Comparison of ENCODE assay signal across 1 fruit fly cellular context in the genomic region with DNA sequence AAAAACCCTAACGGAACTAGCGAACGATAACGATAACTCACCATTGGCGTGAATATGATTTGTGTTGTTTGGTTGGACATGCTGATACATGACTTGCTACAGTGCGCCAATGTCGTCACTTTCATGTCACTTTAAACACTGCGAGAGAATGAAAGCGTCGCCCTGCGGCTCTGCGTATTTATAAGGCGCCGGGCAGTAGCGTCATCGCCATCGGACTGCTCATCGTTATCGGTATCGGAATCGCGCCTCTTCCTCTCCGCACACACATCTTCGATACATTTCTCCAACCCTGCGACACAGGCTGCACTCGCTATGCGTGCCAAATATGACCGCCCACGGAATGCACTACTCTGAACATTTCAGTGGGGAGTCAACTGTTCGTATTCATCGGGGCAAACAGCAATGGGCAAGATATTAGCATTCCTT.
TF ChIP-seq lines count a peak whose summit lies in the region.

A gene (minus strand): TSS at position 160 of the 426 bp plus-strand sequence.

TF ChIP-seq in whole organism, embryonic, 481 proteins besides CTCF, POLR2A, EP300 and RAD21 (continued from another document):
- TF ChIP-seq chinmo (GFP tag; IDR thresholded peaks at IDR 0.05; lab: Robert Waterston, UW; ENCODE audit: partially characterized antibody) (peak; percentile 67; the same call in 1 of the 4 replicates), ash1 (GFP tag; optimal IDR thresholded peaks at IDR 0.05; lab: Kevin White, UChicago) (no peak), pnt (GFP tag; optimal IDR thresholded peaks at IDR 0.05; lab: Kevin White, UChicago) (peak; percentile 60), Atf-2 (GFP tag; optimal IDR thresholded peaks at IDR 0.05; lab: Kevin White, UChicago) (peak; percentile 0), ro (GFP tag; IDR thresholded peaks at IDR 0.05; lab: Robert Waterston, UW) (no peak), zf30C (GFP tag; optimal IDR thresholded peaks at IDR 0.05; lab: Kevin White, UChicago) (no peak), CG30020 (tag; optimal IDR thresholded peaks at IDR 0.05; lab: Kevin White, UChicago) (no peak), CG16813 (GFP tag; IDR thresholded peaks at IDR 0.05; lab: Robert Waterston, UW; ENCODE audit: partially characterized antibody) (peak; percentile 74), trem (tag; optimal IDR thresholded peaks at IDR 0.05; lab: Kevin White, UChicago) (peak; percentile 9), CG32767 (GFP tag; IDR thresholded peaks at IDR 0.05; lab: Robert Waterston, UW) (0 out of 2 replicates have a peak, but pooled peaks have one; percentile 10), Rfx (GFP tag; IDR thresholded peaks at IDR 0.05; lab: Robert Waterston, UW) (peak; percentile 81), ind (GFP tag; optimal IDR thresholded peaks at IDR 0.05; lab: Kevin White, UChicago) (peak; percentile 53), CG10565 (GFP tag; optimal IDR thresholded peaks at IDR 0.05; lab: Kevin White, UChicago) (no peak), CG2875 (GFP tag; optimal IDR thresholded peaks at IDR 0.05; lab: Kevin White, UChicago) (no peak), sr (GFP tag; IDR thresholded peaks at IDR 0.05; lab: Robert Waterston, UW) (0 out of 3 replicates have a peak, but pooled peaks have one; percentile 50), CG6254 (GFP tag; optimal IDR thresholded peaks at IDR 0.05; lab: Kevin White, UChicago) (no peak), lola (GFP tag; optimal IDR thresholded peaks at IDR 0.05; lab: Kevin White, UChicago) (no peak), CG2129 (GFP tag; IDR thresholded peaks at IDR 0.05; lab: Robert Waterston, UW; ENCODE audit: partially characterized antibody) (0 out of 2 replicates have a peak, but pooled peaks have one; percentile 29), CG17328 (GFP tag; IDR thresholded peaks at IDR 0.05; lab: Robert Waterston, UW) (peak; percentile 47; the same call in 1 of the 2 replicates), eyg (GFP tag; optimal IDR thresholded peaks at IDR 0.05; lab: Kevin White, UChicago) (peak; percentile 56), cwo (GFP tag; optimal IDR thresholded peaks at IDR 0.05; lab: Kevin White, UChicago) (peak; percentile 7), CG32772 (GFP tag; IDR thresholded peaks at IDR 0.05; lab: Robert Waterston, UW) (peak; percentile 41; the same call in 1 of the 2 replicates), danr (GFP tag; IDR thresholded peaks at IDR 0.05; lab: Robert Waterston, UW) (no peak), sisA (GFP tag; IDR thresholded peaks at IDR 0.05; lab: Robert Waterston, UW) (peak; percentile 57), H15 (GFP tag; IDR thresholded peaks at IDR 0.05; lab: Robert Waterston, UW) (no peak; the same call in 2 of the 3 replicates), TFAM (GFP tag; optimal IDR thresholded peaks at IDR 0.05; lab: Kevin White, UChicago) (no peak), tna (GFP tag; IDR thresholded peaks at IDR 0.05; lab: Robert Waterston, UW; ENCODE audit: partially characterized antibody) (peak; percentile 84), GATAe (GFP tag; conservative IDR thresholded peaks at IDR 0.05; lab: Robert Waterston, UW) (no peak), gce (GFP tag; IDR thresholded peaks at IDR 0.05; lab: Robert Waterston, UW) (no peak), CG6854 (GFP tag; optimal IDR thresholded peaks at IDR 0.05; lab: Kevin White, UChicago) (no peak), CG14050 (GFP tag; IDR thresholded peaks at IDR 0.05; lab: Robert Waterston, UW) (0 out of 3 replicates have a peak, but pooled peaks have one; percentile 16), en (GFP tag; optimal IDR thresholded peaks at IDR 0.05; lab: Kevin White, UChicago) (no peak), Eip74EF (GFP tag; optimal IDR thresholded peaks at IDR 0.05; lab: Kevin White, UChicago) (no peak), Mrtf (GFP tag; IDR thresholded peaks at IDR 0.05; lab: Robert Waterston, UW) (peak; percentile 75), Nf-YC (tag; optimal IDR thresholded peaks at IDR 0.05; lab: Kevin White, UChicago) (no peak), CG9727 (GFP tag; optimal IDR thresholded peaks at IDR 0.05; lab: Kevin White, UChicago) (no peak), pfk (GFP tag; optimal IDR thresholded peaks at IDR 0.05; lab: Kevin White, UChicago) (no peak), CG13287 (GFP tag; IDR thresholded peaks at IDR 0.05; lab: Robert Waterston, UW; ENCODE audit: partially characterized antibody) (peak; percentile 73), PHDP (tag; optimal IDR thresholded peaks at IDR 0.05; lab: Kevin White, UChicago) (no peak), vnd (GFP tag; IDR thresholded peaks at IDR 0.05; lab: Robert Waterston, UW; ENCODE audit: partially characterized antibody) (peak; percentile 59), croc (GFP tag; conservative IDR thresholded peaks at IDR 0.05; lab: Robert Waterston, UW) (no peak), sna (GFP tag; IDR thresholded peaks at IDR 0.05; lab: Robert Waterston, UW; ENCODE audit: partially characterized antibody) (peak; percentile 61; the same call in 1 of the 2 replicates), gsb (GFP tag; IDR thresholded peaks at IDR 0.05; lab: Robert Waterston, UW) (no peak), CG17186 (GFP tag; optimal IDR thresholded peaks at IDR 0.05; lab: Kevin White, UChicago) (peak; percentile 74), CG11093 (GFP tag; IDR thresholded peaks at IDR 0.05; lab: Robert Waterston, UW) (peak; percentile 56; the same call in 1 of the 3 replicates), z (GFP tag; IDR thresholded peaks at IDR 0.05; lab: Robert Waterston, UW) (no peak), fru (optimal IDR thresholded peaks at IDR 0.05; lab: Kevin White, UChicago) (no peak), Chrac-16 (GFP tag; optimal IDR thresholded peaks at IDR 0.05; lab: Kevin White, UChicago) (peak; percentile 34), Side (GFP tag; optimal IDR thresholded peaks at IDR 0.05; lab: Kevin White, UChicago) (peak; percentile 34), unpg (GFP tag; optimal IDR thresholded peaks at IDR 0.05; lab: Kevin White, UChicago) (peak; percentile 23), dysf (GFP tag; IDR thresholded peaks at IDR 0.05; lab: Robert Waterston, UW) (peak; percentile 50; the same call in 1 of the 3 replicates), hb (GFP tag; IDR thresholded peaks at IDR 0.05; lab: Robert Waterston, UW; ENCODE audit: partially characterized antibody) (peak; percentile 87), chn (GFP tag; optimal IDR thresholded peaks at IDR 0.05; lab: Kevin White, UChicago) (peak; percentile 22), Vsx1 (GFP tag; optimal IDR thresholded peaks at IDR 0.05; lab: Kevin White, UChicago) (no peak), seq (GFP tag; IDR thresholded peaks at IDR 0.05; lab: Robert Waterston, UW) (no peak), CG3163 (GFP tag; optimal IDR thresholded peaks at IDR 0.05; lab: Kevin White, UChicago) (no peak), Oli (tag; optimal IDR thresholded peaks at IDR 0.05; lab: Kevin White, UChicago) (peak; percentile 22), CG8924 (tag; optimal IDR thresholded peaks at IDR 0.05; lab: Kevin White, UChicago) (no peak), CG11398 (GFP tag; optimal IDR thresholded peaks at IDR 0.05; lab: Kevin White, UChicago) (no peak), Neu2 (GFP tag; optimal IDR thresholded peaks at IDR 0.05; lab: Kevin White, UChicago; ENCODE audit: borderline replicate concordance) (peak; percentile 50), Atf3 (GFP tag; optimal IDR thresholded peaks at IDR 0.05; lab: Kevin White, UChicago) (peak; percentile 12), CkIIα-i1 (GFP tag; IDR thresholded peaks at IDR 0.05; lab: Robert Waterston, UW) (no peak), eve (GFP tag; optimal IDR thresholded peaks at IDR 0.05; lab: Kevin White, UChicago) (no peak), Dfd (GFP tag; optimal IDR thresholded peaks at IDR 0.05; lab: Kevin White, UChicago) (no peak), Hr51 (GFP tag; optimal IDR thresholded peaks at IDR 0.05; lab: Kevin White, UChicago) (peak in 1 of 2 experiments; percentile 6), tup (GFP tag; optimal IDR thresholded peaks at IDR 0.05; lab: Kevin White, UChicago) (no peak), CG15696 (tag; optimal IDR thresholded peaks at IDR 0.05; lab: Kevin White, UChicago) (no peak), pum (GFP tag; optimal IDR thresholded peaks at IDR 0.05; lab: Kevin White, UChicago) (peak; percentile 59), caup (GFP tag; optimal IDR thresholded peaks at IDR 0.05; lab: Kevin White, UChicago; ENCODE audit: severe bottlenecking) (no peak), phol (tag; optimal IDR thresholded peaks at IDR 0.05; lab: Kevin White, UChicago) (peak; percentile 27), HmgZ (tag; optimal IDR thresholded peaks at IDR 0.05; lab: Kevin White, UChicago) (peak; percentile 29), Dref (GFP tag; IDR thresholded peaks at IDR 0.05; lab: Robert Waterston, UW) (peak; percentile 90), onecut (GFP tag; IDR thresholded peaks at IDR 0.05; lab: Robert Waterston, UW) (peak; percentile 39), pho (GFP tag; optimal IDR thresholded peaks at IDR 0.05; lab: Kevin White, UChicago) (peak; percentile 49), cas (GFP tag; IDR thresholded peaks at IDR 0.05; lab: Robert Waterston, UW) (no peak), CG16815 (GFP tag; optimal IDR thresholded peaks at IDR 0.05; lab: Kevin White, UChicago) (no peak), Gsc (GFP tag; IDR thresholded peaks at IDR 0.05; lab: Robert Waterston, UW) (no peak), pros (GFP tag; optimal IDR thresholded peaks at IDR 0.05; lab: Kevin White, UChicago) (no peak), Dbx (GFP tag; IDR thresholded peaks at IDR 0.05; lab: Robert Waterston, UW) (0 out of 3 replicates have a peak, but pooled peaks have one; percentile 21), ERR (GFP tag; optimal IDR thresholded peaks at IDR 0.05; lab: Kevin White, UChicago) (no peak), ems (GFP tag; optimal IDR thresholded peaks at IDR 0.05; lab: Kevin White, UChicago) (peak; percentile 45), Nf-YB (GFP tag; optimal IDR thresholded peaks at IDR 0.05; lab: Kevin White, UChicago) (no peak), CG30403 (GFP tag; optimal IDR thresholded peaks at IDR 0.05; lab: Kevin White, UChicago) (peak; percentile 54), CG4328 (GFP tag; optimal IDR thresholded peaks at IDR 0.05; lab: Kevin White, UChicago) (peak; percentile 7), bbx (GFP tag; IDR thresholded peaks at IDR 0.05; lab: Robert Waterston, UW; ENCODE audit: partially characterized antibody) (peak; percentile 80), CG12391 (tag; optimal IDR thresholded peaks at IDR 0.05; lab: Kevin White, UChicago) (peak; percentile 22), CG17612 (GFP tag; IDR thresholded peaks at IDR 0.05; lab: Robert Waterston, UW) (no peak), Antp (GFP tag; optimal IDR thresholded peaks at IDR 0.05; lab: Kevin White, UChicago) (peak; percentile 77), B-H2 (GFP tag; optimal IDR thresholded peaks at IDR 0.05; lab: Kevin White, UChicago) (no peak), CG8281 (tag; optimal IDR thresholded peaks at IDR 0.05; lab: Kevin White, UChicago) (no peak), nom (GFP tag; optimal IDR thresholded peaks at IDR 0.05; lab: Kevin White, UChicago) (no peak), CG17912 (GFP tag; optimal IDR thresholded peaks at IDR 0.05; lab: Kevin White, UChicago) (no peak), otp (GFP tag; IDR thresholded peaks at IDR 0.05; lab: Robert Waterston, UW) (peak; percentile 12; the same call in 1 of the 3 replicates), grn (GFP tag; optimal IDR thresholded peaks at IDR 0.05; lab: Kevin White, UChicago) (no peak), CG3838 (GFP tag; optimal IDR thresholded peaks at IDR 0.05; lab: Kevin White, UChicago) (no peak), CG15479 (GFP tag; optimal IDR thresholded peaks at IDR 0.05; lab: Kevin White, UChicago) (no peak), CG12769 (tag; optimal IDR thresholded peaks at IDR 0.05; lab: Kevin White, UChicago) (no peak), jigr1 (GFP tag; IDR thresholded peaks at IDR 0.05; lab: Robert Waterston, UW) (0 out of 3 replicates have a peak, but pooled peaks have one; percentile 25), HHEX (GFP tag; optimal IDR thresholded peaks at IDR 0.05; lab: Kevin White, UChicago) (peak; percentile 27), NC2β (GFP tag; optimal IDR thresholded peaks at IDR 0.05; lab: Kevin White, UChicago) (peak; percentile 3), az2 (GFP tag; optimal IDR thresholded peaks at IDR 0.05; lab: Kevin White, UChicago) (peak; percentile 35), tgo (GFP tag; IDR thresholded peaks at IDR 0.05; lab: Robert Waterston, UW) (peak; percentile 50; the same call in 1 of the 3 replicates), CG8290 (GFP tag; optimal IDR thresholded peaks at IDR 0.05; lab: Kevin White, UChicago) (no peak), CG8290 (tag; optimal IDR thresholded peaks at IDR 0.05; lab: Kevin White, UChicago) (peak in 1 of 2 experiments; percentile 89), slp2 (GFP tag; optimal IDR thresholded peaks at IDR 0.05; lab: Kevin White, UChicago) (peak; percentile 32), stwl (tag; optimal IDR thresholded peaks at IDR 0.05; lab: Kevin White, UChicago) (peak; percentile 95), odd (GFP tag; optimal IDR thresholded peaks at IDR 0.05; lab: Kevin White, UChicago) (no peak), her (GFP tag; optimal IDR thresholded peaks at IDR 0.05; lab: Kevin White, UChicago) (peak; percentile 28), CG2889 (GFP tag; IDR thresholded peaks at IDR 0.05; lab: Robert Waterston, UW) (no peak), CG12236 (GFP tag; optimal IDR thresholded peaks at IDR 0.05; lab: Kevin White, UChicago) (no peak), CG9437 (GFP tag; optimal IDR thresholded peaks at IDR 0.05; lab: Kevin White, UChicago) (no peak), ewg (GFP tag; optimal IDR thresholded peaks at IDR 0.05; lab: Kevin White, UChicago) (peak; percentile 23), CG6765 (GFP tag; optimal IDR thresholded peaks at IDR 0.05; lab: Kevin White, UChicago) (no peak), CG2120 (GFP tag; optimal IDR thresholded peaks at IDR 0.05; lab: Kevin White, UChicago) (peak; percentile 69), Opbp (GFP tag; IDR thresholded peaks at IDR 0.05; lab: Robert Waterston, UW; ENCODE audit: partially characterized antibody) (peak; percentile 59; the same call in 2 of the 3 replicates), Atf6 (GFP tag; IDR thresholded peaks at IDR 0.05; lab: Robert Waterston, UW) (peak; percentile 57), CG3726 (GFP tag; IDR thresholded peaks at IDR 0.05; lab: Robert Waterston, UW) (0 out of 3 replicates have a peak, but pooled peaks have one; percentile 56), scrt (GFP tag; optimal IDR thresholded peaks at IDR 0.05; lab: Kevin White, UChicago) (peak; percentile 3), nerfin-1 (tag; optimal IDR thresholded peaks at IDR 0.05; lab: Kevin White, UChicago) (no peak)
